Fruit fly (Drosophila melanogaster): ENCODE data around the gene vn.

- TF ChIP-seq unpg (GFP tag; optimal IDR thresholded peaks at IDR 0.05), result no peak
- TF ChIP-seq Blimp-1 (GFP tag; optimal IDR thresholded peaks at IDR 0.05), result no peak
- no peak for TF ChIP-seq Tbp (GFP tag; optimal IDR thresholded peaks at IDR 0.05)
- TF ChIP-seq CG5180 (GFP tag; optimal IDR thresholded peaks at IDR 0.05), result no peak
- TF ChIP-seq CG17186 (GFP tag; optimal IDR thresholded peaks at IDR 0.05), result peak; percentile 60
- TF ChIP-seq CG16779 (GFP tag; IDR thresholded peaks at IDR 0.05), result no peak
Observed at dm6 chr3L:5813016-5813415, 32.4 kb downstream of the vn start, which contains the start of gene mad2.

Measured in whole organism, embryonic.